Worm (Caenorhabditis elegans): ENCODE results near the gene srh-268.
"Not testable (repeated sequence)": the region's sequence is repeated elsewhere in the genome, so short reads cannot be mapped to it uniquely, and the experiment has no call there.

srh-268 gene

ce11 chrV:7511465-7511864, 27.6 kb upstream of the srh-268 start, which contains the start of gene nhr-171:
Gene nhr-171 (plus strand): TSS chrV:7511765.
- not testable (repeated sequence) for TF ChIP-seq ceh-13 (GFP tag; optimal IDR thresholded peaks at IDR 0.05); scrt-1 (GFP tag; IDR thresholded peaks at IDR 0.05); sea-1 (GFP tag; conservative IDR thresholded peaks at IDR 0.05)

ce11 chrV:7514939-7515338, 24.2 kb upstream of the srh-268 start, which contains the start of gene srb-18:
Gene srb-18 (plus strand): TSS chrV:7515239.
- TF ChIP-seq hnd-1 (tag; optimal IDR thresholded peaks at IDR 0.05) (no peak), aly-1 (tag; optimal IDR thresholded peaks at IDR 0.05) (no peak), B0310.2 (tag; optimal IDR thresholded peaks at IDR 0.05) (no peak), tbx-37 (GFP tag; conservative IDR thresholded peaks at IDR 0.05) (no peak), ama-1 (optimal IDR thresholded peaks at IDR 0.05) (no peak), tra-4 (tag; optimal IDR thresholded peaks at IDR 0.05) (no peak), ceh-13 (GFP tag; optimal IDR thresholded peaks at IDR 0.05) (no peak), pes-1 (GFP tag; IDR thresholded peaks at IDR 0.05) (no peak), flt-1 (GFP tag; IDR thresholded peaks at IDR 0.05) (no peak), tbx-11 (GFP tag; IDR thresholded peaks at IDR 0.05) (no peak), scrt-1 (GFP tag; IDR thresholded peaks at IDR 0.05) (no peak), sea-1 (GFP tag; conservative IDR thresholded peaks at IDR 0.05) (no peak), F13C5.2 (tag; optimal IDR thresholded peaks at IDR 0.05) (no peak), ceh-36 (tag; optimal IDR thresholded peaks at IDR 0.05) (no peak)

ce11 chrV:7520077-7520476, 19.0 kb upstream of the srh-268 start, which contains the start of gene srb-19:
Gene srb-19 (minus strand): TSS chrV:7520177.
- no peak for TF ChIP-seq scrt-1 (GFP tag; IDR thresholded peaks at IDR 0.05)
- no peak for TF ChIP-seq pes-1 (GFP tag; IDR thresholded peaks at IDR 0.05)

ce11 chrV:7521304-7521703, 17.8 kb upstream of the srh-268 start:
- no peak for TF ChIP-seq hmbx-1 (tag; optimal IDR thresholded peaks at IDR 0.05)
- TF ChIP-seq ceh-36 (tag; optimal IDR thresholded peaks at IDR 0.05) = no peak
- TF ChIP-seq B0310.2 (tag; optimal IDR thresholded peaks at IDR 0.05) = no peak
- no peak for TF ChIP-seq hmg-4 (GFP tag; optimal IDR thresholded peaks at IDR 0.05)
- TF ChIP-seq tbx-37 (GFP tag; conservative IDR thresholded peaks at IDR 0.05) = no peak
- no peak for TF ChIP-seq F13C5.2 (tag; optimal IDR thresholded peaks at IDR 0.05)
- no peak for TF ChIP-seq ets-7 (tag; optimal IDR thresholded peaks at IDR 0.05)
- no peak for TF ChIP-seq tbx-11 (GFP tag; IDR thresholded peaks at IDR 0.05)
- no peak for TF ChIP-seq aly-1 (tag; optimal IDR thresholded peaks at IDR 0.05)
- TF ChIP-seq flt-1 (GFP tag; IDR thresholded peaks at IDR 0.05) = no peak
- TF ChIP-seq ama-1 (optimal IDR thresholded peaks at IDR 0.05) = no peak
- TF ChIP-seq sea-1 (GFP tag; conservative IDR thresholded peaks at IDR 0.05) = no peak
- TF ChIP-seq tra-4 (tag; optimal IDR thresholded peaks at IDR 0.05) = no peak
- no peak for TF ChIP-seq pes-1 (GFP tag; IDR thresholded peaks at IDR 0.05)

DNA sequence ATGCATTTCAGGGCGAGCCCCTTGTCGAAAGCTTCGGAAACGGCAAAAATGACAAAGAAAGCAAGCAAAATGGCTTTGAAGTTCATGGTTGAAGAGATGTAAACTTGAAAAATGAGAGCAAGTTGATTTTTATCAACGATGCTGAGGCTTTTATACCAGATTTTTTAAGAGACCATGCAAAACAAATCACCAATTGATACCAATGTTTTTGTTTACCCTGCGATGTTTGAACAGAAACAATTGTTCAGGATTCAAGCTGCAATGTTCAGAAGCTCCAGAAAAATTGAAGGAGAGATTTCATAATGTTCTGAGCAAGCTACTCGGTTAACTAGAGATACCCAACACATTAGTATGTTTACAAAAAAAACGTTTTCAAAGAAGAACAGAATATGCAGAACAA, 16.8 kb upstream of the srh-268 start, which contains the start of gene C54F6.15:
C54F6.15 (minus strand) TSS at position 101 of the 400 bp plus-strand sequence.
- TF ChIP-seq ets-7 (tag; optimal IDR thresholded peaks at IDR 0.05) (no peak), tra-4 (tag; optimal IDR thresholded peaks at IDR 0.05) (no peak), tbx-37 (GFP tag; conservative IDR thresholded peaks at IDR 0.05) (no peak), tbx-11 (GFP tag; IDR thresholded peaks at IDR 0.05) (no peak), ceh-13 (GFP tag; optimal IDR thresholded peaks at IDR 0.05) (no peak), pes-1 (GFP tag; IDR thresholded peaks at IDR 0.05) (no peak), sea-1 (GFP tag; conservative IDR thresholded peaks at IDR 0.05) (no peak), flt-1 (GFP tag; IDR thresholded peaks at IDR 0.05) (no peak), hmg-4 (GFP tag; optimal IDR thresholded peaks at IDR 0.05) (no peak), scrt-1 (GFP tag; IDR thresholded peaks at IDR 0.05) (no peak), ceh-36 (tag; optimal IDR thresholded peaks at IDR 0.05) (no peak), F13C5.2 (tag; optimal IDR thresholded peaks at IDR 0.05) (no peak), B0310.2 (tag; optimal IDR thresholded peaks at IDR 0.05) (no peak), hmbx-1 (tag; optimal IDR thresholded peaks at IDR 0.05) (no peak), aly-1 (tag; optimal IDR thresholded peaks at IDR 0.05) (no peak), ama-1 (optimal IDR thresholded peaks at IDR 0.05) (no peak), hnd-1 (tag; optimal IDR thresholded peaks at IDR 0.05) (no peak)

DNA sequence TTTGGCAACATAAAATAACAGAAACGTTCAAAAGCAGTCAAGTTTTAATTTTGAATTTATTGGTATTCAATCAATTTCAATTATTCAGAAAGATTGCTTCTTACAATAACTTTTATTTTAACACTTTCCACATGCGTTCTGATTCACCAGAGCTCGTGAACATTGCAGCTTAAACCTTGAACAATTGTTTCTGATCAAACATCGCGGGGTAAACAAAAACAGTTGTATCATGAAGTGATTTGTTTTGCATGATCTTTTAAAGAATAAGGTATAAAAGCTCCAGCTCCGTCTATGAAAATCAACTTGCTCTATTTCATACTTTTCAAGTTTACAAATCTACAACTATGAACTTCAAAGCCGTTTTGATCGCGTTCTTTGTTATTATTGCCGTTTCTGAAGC, 15.7 kb upstream of the srh-268 start, which contains the start of gene C54F6.6:
C54F6.6 (plus strand) TSS at position 301 of the 400 bp plus-strand sequence.
- no peak for TF ChIP-seq flt-1 (GFP tag; IDR thresholded peaks at IDR 0.05)
- TF ChIP-seq hmbx-1 (tag; optimal IDR thresholded peaks at IDR 0.05) = no peak
- no peak for TF ChIP-seq hnd-1 (tag; optimal IDR thresholded peaks at IDR 0.05)
- no peak for TF ChIP-seq scrt-1 (GFP tag; IDR thresholded peaks at IDR 0.05)
- no peak for TF ChIP-seq aly-1 (tag; optimal IDR thresholded peaks at IDR 0.05)
- no peak for TF ChIP-seq hmg-4 (GFP tag; optimal IDR thresholded peaks at IDR 0.05)

ce11 chrV:7524447-7524846, 14.7 kb upstream of the srh-268 start, which contains the start of gene C54F6.20:
Gene C54F6.20 (plus strand): TSS chrV:7524747.
- TF ChIP-seq aly-1 (tag; optimal IDR thresholded peaks at IDR 0.05) = no peak
- no peak for TF ChIP-seq ceh-13 (GFP tag; optimal IDR thresholded peaks at IDR 0.05)

DNA sequence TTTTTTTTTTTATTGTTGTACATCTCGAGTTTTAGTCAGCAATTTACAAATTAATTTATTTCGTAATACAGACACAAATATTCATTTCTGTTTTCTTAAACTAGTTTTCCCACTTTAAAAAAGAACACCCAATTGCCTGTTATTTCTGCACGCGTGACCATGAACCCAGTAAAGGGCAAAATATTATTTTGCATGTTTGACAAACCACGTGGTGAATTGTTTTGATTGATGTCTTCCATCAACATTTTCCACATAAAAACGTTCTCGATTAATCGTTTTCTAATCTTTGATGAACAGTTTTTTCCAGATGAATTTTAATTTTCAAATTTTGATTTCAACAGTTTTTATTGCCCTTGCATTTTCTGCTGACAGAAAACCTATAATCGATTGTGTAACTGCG, 13.4 kb upstream of the srh-268 start, which contains the start of gene C54F6.18:
C54F6.18 (plus strand) TSS at position 301 of the 400 bp plus-strand sequence.
- TF ChIP-seq ceh-36 (tag; optimal IDR thresholded peaks at IDR 0.05) (no peak), hnd-1 (tag; optimal IDR thresholded peaks at IDR 0.05) (no peak), F13C5.2 (tag; optimal IDR thresholded peaks at IDR 0.05) (no peak), ama-1 (optimal IDR thresholded peaks at IDR 0.05) (no peak), hmg-4 (GFP tag; optimal IDR thresholded peaks at IDR 0.05) (no peak), flt-1 (GFP tag; IDR thresholded peaks at IDR 0.05) (no peak), tbx-37 (GFP tag; conservative IDR thresholded peaks at IDR 0.05) (no peak), sea-1 (GFP tag; conservative IDR thresholded peaks at IDR 0.05) (no peak), scrt-1 (GFP tag; IDR thresholded peaks at IDR 0.05) (no peak), B0310.2 (tag; optimal IDR thresholded peaks at IDR 0.05) (no peak), aly-1 (tag; optimal IDR thresholded peaks at IDR 0.05) (no peak), ceh-13 (GFP tag; optimal IDR thresholded peaks at IDR 0.05) (no peak), pes-1 (GFP tag; IDR thresholded peaks at IDR 0.05) (no peak), ets-7 (tag; optimal IDR thresholded peaks at IDR 0.05) (no peak), tbx-11 (GFP tag; IDR thresholded peaks at IDR 0.05) (no peak), tra-4 (tag; optimal IDR thresholded peaks at IDR 0.05) (no peak), hmbx-1 (tag; optimal IDR thresholded peaks at IDR 0.05) (no peak)

Data from whole organism, early embryonic.